Worm (Caenorhabditis elegans): ENCODE data around the gene F47B10.9.

F47B10.9 gene

DNA sequence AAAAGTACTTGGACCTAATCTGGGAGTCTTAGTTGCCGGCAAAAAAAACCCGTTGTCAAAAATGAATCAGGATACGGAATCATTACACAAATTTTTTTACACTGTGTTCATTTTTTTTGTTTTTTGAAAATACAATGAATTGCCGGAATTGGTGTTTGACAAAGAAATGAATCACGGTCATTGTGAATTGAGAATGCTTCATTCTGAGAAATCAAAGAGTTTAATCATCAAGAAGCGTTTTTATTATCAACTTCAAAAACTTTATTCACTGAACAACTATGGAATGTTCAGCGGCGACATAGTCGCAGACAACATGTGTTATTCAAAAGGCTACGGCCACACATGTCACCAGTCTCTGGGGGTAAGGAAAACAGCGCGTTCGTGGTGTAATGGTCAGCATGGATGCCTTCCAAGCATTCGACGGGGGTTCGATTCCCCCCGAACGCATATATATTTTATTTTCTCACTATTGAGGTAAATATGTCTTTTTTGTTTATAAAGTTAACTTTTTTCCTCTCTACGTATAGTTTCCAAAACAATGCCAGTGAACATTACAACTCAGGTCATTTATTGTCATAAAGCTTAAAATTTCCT, 49.7 kb upstream of the F47B10.9 start, which contains the start of gene nas-10 (continued):
- TF ChIP-seq F57C9.4 (tag; optimal IDR thresholded peaks at IDR 0.05) (peak; percentile 7), pbrm-1 (GFP tag; IDR thresholded peaks at IDR 0.05) (peak; percentile 85), Y56A3A.18 (GFP tag; IDR thresholded peaks at IDR 0.05) (peak; percentile 93), aptf-3 (GFP tag; IDR thresholded peaks at IDR 0.05) (0 out of 2 replicates have a peak, but pooled peaks have one; percentile 11), attf-5 (GFP tag; optimal IDR thresholded peaks at IDR 0.05) (peak; percentile 69), akir-1 (GFP tag; optimal IDR thresholded peaks at IDR 0.05) (no peak), rec-8 (tag; optimal IDR thresholded peaks at IDR 0.05) (peak; percentile 87 to 91), die-1 (tag; optimal IDR thresholded peaks at IDR 0.05) (peak; percentile 89), F52B5.7 (tag; optimal IDR thresholded peaks at IDR 0.05) (peak; percentile 65), T07F8.4 (tag; optimal IDR thresholded peaks at IDR 0.05) (peak; percentile 39), efl-1 (GFP tag; optimal IDR thresholded peaks at IDR 0.05) (no peak), snpc-4 (GFP tag; optimal IDR thresholded peaks at IDR 0.05) (peak; percentile 83), snpc-4 (tag; optimal IDR thresholded peaks at IDR 0.05) (peak in 1 of 4 experiments; percentile 78), unc-130 (GFP tag; optimal IDR thresholded peaks at IDR 0.05) (no peak), ztf-26 (tag; optimal IDR thresholded peaks at IDR 0.05) (peak; percentile 37), lsl-1 (GFP tag; optimal IDR thresholded peaks at IDR 0.05) (no peak), ztf-28 (GFP tag; IDR thresholded peaks at IDR 0.05) (0 out of 2 replicates have a peak, but pooled peaks have one; percentile 59), athp-1 (tag; optimal IDR thresholded peaks at IDR 0.05) (peak; percentile 41), Y53F4B.3 (GFP tag; IDR thresholded peaks at IDR 0.05) (0 out of 2 replicates have a peak, but pooled peaks have one; percentile 5), ceh-58 (GFP tag; IDR thresholded peaks at IDR 0.05) (0 out of 2 replicates have a peak, but pooled peaks have one; percentile 47), ceh-27 (GFP tag; optimal IDR thresholded peaks at IDR 0.05) (peak; percentile 40), ceh-40 (GFP tag; IDR thresholded peaks at IDR 0.05) (peak; percentile 72; the same call in 1 of the 2 replicates)

DNA sequence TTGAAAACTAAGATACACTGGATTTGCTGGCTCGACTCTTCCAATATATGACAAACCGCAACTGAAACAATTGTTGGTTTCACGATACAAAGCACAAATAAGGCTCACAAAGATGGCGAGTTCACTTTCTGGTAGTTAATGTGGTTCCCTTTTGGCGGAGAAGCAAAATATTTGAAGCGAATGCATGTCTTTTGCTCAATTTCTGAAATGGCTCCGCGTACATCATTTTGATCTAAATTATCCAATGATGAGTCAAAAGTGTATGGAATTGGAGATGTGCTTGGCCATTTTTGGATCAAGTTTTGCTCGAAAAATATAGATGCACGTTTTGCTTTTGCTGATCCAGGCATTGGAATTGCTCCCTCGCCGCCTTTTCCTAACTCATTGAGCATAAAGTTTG, 47.8 kb upstream of the F47B10.9 start:
- TF ChIP-seq efl-1 (GFP tag; optimal IDR thresholded peaks at IDR 0.05): no peak
- TF ChIP-seq repo-1 (tag; optimal IDR thresholded peaks at IDR 0.05): no peak
- no peak for TF ChIP-seq F39B2.1 (GFP tag; IDR thresholded peaks at IDR 0.05)
- TF ChIP-seq zim-3 (tag; optimal IDR thresholded peaks at IDR 0.05): no peak
- TF ChIP-seq snpc-4 (GFP tag; optimal IDR thresholded peaks at IDR 0.05): no peak
- no peak for TF ChIP-seq snpc-4 (tag; optimal IDR thresholded peaks at IDR 0.05)
- no peak for TF ChIP-seq mel-28 (tag; optimal IDR thresholded peaks at IDR 0.05; ENCODE audit: borderline replicate concordance)
- TF ChIP-seq zfh-2 (GFP tag; conservative IDR thresholded peaks at IDR 0.05): no peak
- no peak for TF ChIP-seq nhr-90 (tag; optimal IDR thresholded peaks at IDR 0.05)

ce11 chrX:10959136-10959535, 45.3 kb upstream of the F47B10.9 start, which contains the start of gene K09C8.2:
TSS of gene K09C8.2 (plus strand) at chrX:10959436.
- TF ChIP-seq ama-1 (optimal IDR thresholded peaks at IDR 0.05) (no peak), ama-1 (GFP tag; optimal IDR thresholded peaks at IDR 0.05) (no peak), nhr-80 (tag; optimal IDR thresholded peaks at IDR 0.05) (no peak), F49E8.2 (tag; optimal IDR thresholded peaks at IDR 0.05; ENCODE audit: insufficient read depth) (no peak), ztf-25 (GFP tag; IDR thresholded peaks at IDR 0.05) (no peak), dpl-1 (GFP tag; optimal IDR thresholded peaks at IDR 0.05) (no peak), tbp1 (GFP tag; optimal IDR thresholded peaks at IDR 0.05) (no peak), C17E4.6 (GFP tag; IDR thresholded peaks at IDR 0.05) (no peak), nhr-27 (tag; optimal IDR thresholded peaks at IDR 0.05) (no peak)
